Worm (Caenorhabditis elegans): ENCODE measurements around the gene F41C3.1.
A peak's percentile ranks its signal among the peaks of the same experiment; 100 is the strongest.

F41C3.1 gene

ce11 chrII:4752257-4752728, at the start of gene F41C3.1:
F41C3.1 (plus strand) TSS chrII:4752307.
- TF ChIP-seq pqm-1 (tag; optimal IDR thresholded peaks at IDR 0.05) = no peak
- TF ChIP-seq sdc-2 (tag; optimal IDR thresholded peaks at IDR 0.05) = no peak

ce11 chrII:4703011-4703410, 49.1 kb upstream of the F41C3.1 start:
- no peak for TF ChIP-seq ceh-45 (GFP tag; IDR thresholded peaks at IDR 0.05)
- no peak for TF ChIP-seq K02D7.2 (tag; optimal IDR thresholded peaks at IDR 0.05)
- no peak for TF ChIP-seq Y22D7AL.16 (tag; optimal IDR thresholded peaks at IDR 0.05)
- TF ChIP-seq zip-5 (tag; optimal IDR thresholded peaks at IDR 0.05) = no peak
- no peak for TF ChIP-seq ceh-18 (tag; optimal IDR thresholded peaks at IDR 0.05)
- no peak for TF ChIP-seq ref-2 (tag; optimal IDR thresholded peaks at IDR 0.05)
- no peak for TF ChIP-seq C38D4.7 (GFP tag; optimal IDR thresholded peaks at IDR 0.05)
- no peak for TF ChIP-seq sox-2 (GFP tag; IDR thresholded peaks at IDR 0.05)

DNA sequence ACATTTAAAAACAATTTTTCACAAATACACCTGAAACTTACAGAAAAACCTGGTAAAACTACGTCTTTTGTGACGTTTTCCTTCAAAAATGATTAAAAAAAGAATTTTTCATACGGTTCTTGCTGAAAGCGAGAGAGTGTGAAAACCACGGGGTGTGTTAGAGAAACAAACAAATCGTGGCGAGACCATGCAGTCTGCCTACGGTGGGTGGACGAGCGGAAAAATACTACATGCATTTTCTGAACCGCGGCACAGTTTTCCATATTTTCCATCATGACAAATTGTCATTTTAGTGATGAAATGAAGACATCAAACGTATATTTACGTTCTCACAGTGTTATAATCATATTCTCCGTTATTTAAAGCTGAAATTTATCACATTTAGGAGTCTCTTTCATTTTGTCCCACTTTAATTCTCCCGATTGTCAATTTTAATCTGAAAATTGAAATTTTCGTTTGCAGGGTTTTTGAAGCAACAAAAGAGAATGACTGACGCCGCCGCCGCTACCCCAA, 45.7 kb upstream of the F41C3.1 start, which contains the start of the genes F10G7.9 and tsn-1:
TSS of gene F10G7.9 (minus strand) at position 127 of the 513 bp plus-strand sequence.
TSS of gene tsn-1 (plus strand) at position 463 of the 513 bp plus-strand sequence.
- TF ChIP-seq syd-9 (tag; optimal IDR thresholded peaks at IDR 0.05) (no peak), hlh-30 (tag; optimal IDR thresholded peaks at IDR 0.05; ENCODE audit: insufficient read depth) (peak; percentile 41), nfya-1 (tag; optimal IDR thresholded peaks at IDR 0.05) (peak; percentile 56), pqm-1 (tag; optimal IDR thresholded peaks at IDR 0.05) (no peak)

DNA sequence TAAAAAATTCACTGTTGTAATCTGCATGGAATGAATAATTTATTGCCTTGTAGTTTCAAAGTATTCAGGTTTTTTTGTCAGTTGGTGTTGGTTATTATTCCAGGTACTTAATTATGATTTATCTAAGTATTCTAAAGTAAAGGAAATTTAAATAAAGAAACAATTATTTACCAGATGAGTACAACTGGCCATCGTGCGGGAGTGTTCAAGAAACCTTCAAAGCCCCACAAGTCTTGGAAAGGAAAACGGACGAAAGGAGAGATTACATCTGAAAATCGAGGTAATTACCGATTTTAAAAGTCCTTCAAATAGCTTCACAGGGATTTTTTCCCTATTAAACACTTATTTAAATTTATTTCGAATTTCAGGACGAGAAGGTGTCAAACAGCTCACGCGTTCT, 42.0 kb upstream of the F41C3.1 start, which contains the start of gene tag-151:
TSS of gene tag-151 (plus strand) at position 158 of the 400 bp plus-strand sequence.
- no peak for TF ChIP-seq lin-11 (tag; optimal IDR thresholded peaks at IDR 0.05)
- TF ChIP-seq pat-9 (tag; optimal IDR thresholded peaks at IDR 0.05) = no peak

- TF ChIP-seq ceh-30 (tag; optimal IDR thresholded peaks at IDR 0.05) (no peak), dve-1 (tag; optimal IDR thresholded peaks at IDR 0.05) (no peak), lim-6 (tag; optimal IDR thresholded peaks at IDR 0.05) (no peak), ceh-24 (tag; optimal IDR thresholded peaks at IDR 0.05) (no peak), madf-2 (tag; optimal IDR thresholded peaks at IDR 0.05) (no peak), T23F11.4 (GFP tag; optimal IDR thresholded peaks at IDR 0.05) (no peak), pat-9 (tag; optimal IDR thresholded peaks at IDR 0.05) (no peak), npax-4 (tag; optimal IDR thresholded peaks at IDR 0.05) (no peak), K02D7.2 (tag; optimal IDR thresholded peaks at IDR 0.05) (no peak), pros-1 (tag; optimal IDR thresholded peaks at IDR 0.05) (no peak), ceh-31 (tag; optimal IDR thresholded peaks at IDR 0.05) (no peak)
These were observed 41.3 kb upstream of the F41C3.1 start for ce11 chrII:4710813-4711212.

ce11 chrII:4715676-4716075, 36.4 kb upstream of the F41C3.1 start, which contains the start of gene F41C3.8:
F41C3.8 (plus strand) TSS chrII:4716046.
- TF ChIP-seq ceh-6 (GFP tag; optimal IDR thresholded peaks at IDR 0.05) (no peak), ama-1 (optimal IDR thresholded peaks at IDR 0.05) (no peak), unc-86 (tag; optimal IDR thresholded peaks at IDR 0.05) (no peak), C08G9.2 (tag; optimal IDR thresholded peaks at IDR 0.05) (no peak), pqm-1 (tag; optimal IDR thresholded peaks at IDR 0.05) (no peak), sox-4 (tag; optimal IDR thresholded peaks at IDR 0.05) (no peak), hlh-13 (GFP tag; optimal IDR thresholded peaks at IDR 0.05) (no peak), ztf-16 (tag; optimal IDR thresholded peaks at IDR 0.05) (no peak)
